Worm (Caenorhabditis elegans) whole organism, L4 larva: ENCODE measurements around the gene nmad-1.

Source experiments
- F10B5.3 ChIP-seq: sonication (generic microtip); optimal IDR thresholded peaks from 2 replicates; lab custom pipeline; 2016; ENCODE audit warnings: mild to moderate bottlenecking, missing genetic modification characterization, missing compliant biosample characterization
- ces-1 ChIP-seq: fragments of 150-350 bp; sonication (generic microtip); optimal IDR thresholded peaks from 4 replicates; lab custom pipeline; 2014; ENCODE audit warnings: missing biosample characterization, missing genetic modification reagents, missing genetic modification characterization
- hlh-11 ChIP-seq: fragments of 200-800 bp; sonication (Bioruptor generic); optimal IDR thresholded peaks from 2 replicates; lab custom pipeline; 2018; ENCODE audit warnings: mild to moderate bottlenecking, missing genetic modification characterization, missing compliant biosample characterization
- lir-3 ChIP-seq: sonication (generic microtip); optimal IDR thresholded peaks from 2 replicates; lab custom pipeline; 2016; ENCODE audit warnings: mild to moderate bottlenecking, missing genetic modification characterization, missing compliant biosample characterization
- nhr-76 ChIP-seq: fragments of 150-350 bp; optimal IDR thresholded peaks from 2 replicates; lab custom pipeline; 2014; ENCODE audit warnings: missing biosample characterization, missing genetic modification characterization
- snpc-4 ChIP-seq: fragments of 150-350 bp; optimal IDR thresholded peaks from 2 replicates; lab custom pipeline; 2014; ENCODE audit warnings: missing biosample characterization, missing genetic modification characterization
- unc-62 ChIP-seq, 3 experiments: fragments of 150-350 bp in 1 of 3; sonication (generic microtip); optimal IDR thresholded peaks in 2 of 3; peaks in 1 of 3; 1 replicate in 1 of 3; 2 replicates in 2 of 3; lab custom pipeline; 2014 to 2017; ENCODE audit warnings: missing biosample characterization in 3 of 3, missing genetic modification characterization in 3 of 3, missing genetic modification reagents in 3 of 3, missing genotype in 1 of 3

- TF ChIP-seq hlh-11 (tag; lab: Kevin White, UChicago) (no peak), snpc-4 (tag; lab: Kevin White, UChicago) (no peak), F10B5.3 (tag; lab: Kevin White, UChicago) (no peak), unc-62 (GFP tag; optimal IDR thresholded peaks at IDR 0.05 in 1 of 2; lab: Kevin White, UChicago) (peak in 1 of 2 experiments; percentile 63), unc-62 (tag; optimal IDR thresholded peaks at IDR 0.05; lab: Kevin White, UChicago) (no peak), lir-3 (tag; lab: Kevin White, UChicago) (no peak), ces-1 (GFP tag; lab: Kevin White, UChicago) (no peak), nhr-76 (tag; lab: Kevin White, UChicago) (no peak)
Observed at ce11 chrIII:5508669-5509068, 46.1 kb downstream of the nmad-1 start, which contains the start of gene D1044.7.
